Fruit fly (Drosophila melanogaster): ENCODE measurements around the gene CG8028.

The CG8028 gene

dm6 chrX:19280249-19280648, at the start of gene CG8028:
CG8028 (minus strand) TSS chrX:19280349.
- no peak for TF ChIP-seq CG8478 (optimal IDR thresholded peaks at IDR 0.05)
- no peak for TF ChIP-seq CTCF (optimal IDR thresholded peaks at IDR 0.05)

DNA sequence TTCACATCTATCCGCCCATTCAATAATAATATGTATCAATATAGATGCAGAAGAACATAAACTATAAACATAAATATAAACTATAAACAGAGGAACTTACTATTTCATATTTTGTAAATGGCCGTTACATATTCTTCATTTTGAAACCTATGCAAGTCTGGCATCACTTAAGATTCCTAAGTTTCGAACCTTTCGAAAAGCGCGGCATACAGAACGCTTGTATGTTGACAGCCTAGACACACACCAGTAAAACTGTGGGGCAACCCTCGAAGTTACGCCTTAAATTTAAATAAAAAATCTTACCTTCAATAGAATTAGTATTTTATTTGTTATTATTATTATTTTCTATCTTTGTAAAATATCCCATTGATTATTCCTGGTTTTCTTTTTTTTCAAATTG, 46.6 kb upstream of the CG8028 start:
- TF ChIP-seq CG8478 (optimal IDR thresholded peaks at IDR 0.05) (no peak), CTCF (optimal IDR thresholded peaks at IDR 0.05) (peak; percentile 42 to 79)

DNA sequence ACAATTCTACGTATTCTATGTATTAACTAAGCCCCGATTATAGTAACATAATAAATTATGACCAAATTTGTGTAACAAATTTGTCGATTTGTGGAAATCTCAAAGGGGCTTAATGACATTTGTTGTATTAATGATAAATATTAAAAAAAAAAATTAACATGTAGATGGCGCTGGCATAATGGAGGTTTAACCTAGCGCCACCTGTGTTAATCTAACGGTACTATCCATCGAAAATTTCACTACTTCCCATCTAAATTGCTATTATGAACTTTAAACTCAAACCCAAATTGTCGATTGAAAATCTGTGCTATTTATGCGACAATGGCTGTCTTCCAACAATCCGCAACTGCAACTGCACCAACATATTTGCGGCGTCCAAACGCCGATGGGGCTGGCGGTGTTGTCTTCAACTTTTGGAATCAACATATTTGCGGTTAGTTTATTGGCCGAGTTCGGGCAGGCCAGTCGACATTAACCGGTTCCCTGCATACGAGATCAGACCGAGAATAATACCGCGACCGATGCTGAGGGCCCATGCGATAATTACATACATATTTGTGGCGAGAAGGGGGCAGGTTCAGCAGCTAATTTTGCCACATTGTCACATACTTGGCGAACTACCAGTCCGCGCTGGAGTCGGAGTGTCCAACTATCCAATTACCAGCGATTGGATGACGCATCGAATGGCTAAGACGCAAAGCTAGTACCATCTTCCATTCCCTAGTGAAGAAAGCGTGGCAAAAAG, 45.8 kb upstream of the CG8028 start:
- TF ChIP-seq CG8478 (optimal IDR thresholded peaks at IDR 0.05) = no peak
- peak; percentile 81 to 87 for TF ChIP-seq CTCF (optimal IDR thresholded peaks at IDR 0.05)

DNA sequence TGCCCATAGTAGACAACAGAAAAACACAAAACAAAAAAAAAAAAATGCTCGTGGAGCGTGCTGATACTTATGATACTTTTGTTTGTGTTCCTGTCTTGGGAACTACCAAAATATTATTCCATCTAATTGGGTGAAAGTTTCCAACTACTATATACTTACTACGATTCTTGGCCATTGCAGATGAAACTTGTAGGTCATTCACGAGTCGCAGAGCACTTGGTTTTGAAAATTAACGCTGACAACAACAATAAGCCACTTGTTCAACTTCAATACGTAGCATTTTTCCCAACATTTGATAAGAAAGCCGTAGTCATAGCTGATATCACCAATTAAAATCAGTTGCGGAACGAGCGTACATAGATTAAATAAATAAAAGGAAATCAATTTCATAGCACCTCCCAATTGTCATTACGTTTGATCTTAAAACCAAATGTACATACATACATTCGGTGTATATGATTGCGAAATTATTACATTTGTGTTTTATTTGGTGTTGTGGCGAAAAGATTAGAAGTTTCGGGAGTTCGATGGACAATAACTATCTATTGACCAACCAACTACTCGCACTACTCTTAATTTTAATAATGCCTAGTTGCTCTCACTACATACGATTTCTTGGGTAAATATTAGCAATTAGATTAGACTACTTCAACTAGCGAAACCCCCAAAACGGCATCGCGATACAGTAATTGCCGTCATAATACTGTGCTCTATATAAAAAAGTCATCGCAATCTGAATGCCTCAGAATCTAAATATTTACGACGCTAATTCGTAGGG, 44.6 kb upstream of the CG8028 start:
- no peak for TF ChIP-seq CTCF (optimal IDR thresholded peaks at IDR 0.05)
- no peak for TF ChIP-seq CG8478 (optimal IDR thresholded peaks at IDR 0.05)

DNA sequence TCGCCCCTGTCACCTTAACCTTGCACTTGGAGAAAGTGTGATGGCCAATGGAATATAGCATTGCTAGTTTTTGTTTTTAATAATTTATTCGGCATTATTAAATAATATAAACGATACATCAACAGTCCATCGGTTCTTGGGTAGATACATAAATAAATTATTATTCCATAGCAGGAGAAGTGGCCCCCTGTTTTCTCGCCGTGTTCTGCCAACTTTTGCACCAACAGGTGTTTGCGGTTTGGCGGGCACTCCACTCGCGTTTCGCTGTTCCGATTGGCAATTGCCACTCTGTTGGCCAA, 43.6 kb upstream of the CG8028 start:
- no peak for TF ChIP-seq CTCF (optimal IDR thresholded peaks at IDR 0.05)
- no peak for TF ChIP-seq CG8478 (optimal IDR thresholded peaks at IDR 0.05)

- TF ChIP-seq CTCF (optimal IDR thresholded peaks at IDR 0.05) = no peak
- TF ChIP-seq CG8478 (optimal IDR thresholded peaks at IDR 0.05) = no peak
Observed at dm6 chrX:19322945-19323834, 43.0 kb upstream of the CG8028 start.

DNA sequence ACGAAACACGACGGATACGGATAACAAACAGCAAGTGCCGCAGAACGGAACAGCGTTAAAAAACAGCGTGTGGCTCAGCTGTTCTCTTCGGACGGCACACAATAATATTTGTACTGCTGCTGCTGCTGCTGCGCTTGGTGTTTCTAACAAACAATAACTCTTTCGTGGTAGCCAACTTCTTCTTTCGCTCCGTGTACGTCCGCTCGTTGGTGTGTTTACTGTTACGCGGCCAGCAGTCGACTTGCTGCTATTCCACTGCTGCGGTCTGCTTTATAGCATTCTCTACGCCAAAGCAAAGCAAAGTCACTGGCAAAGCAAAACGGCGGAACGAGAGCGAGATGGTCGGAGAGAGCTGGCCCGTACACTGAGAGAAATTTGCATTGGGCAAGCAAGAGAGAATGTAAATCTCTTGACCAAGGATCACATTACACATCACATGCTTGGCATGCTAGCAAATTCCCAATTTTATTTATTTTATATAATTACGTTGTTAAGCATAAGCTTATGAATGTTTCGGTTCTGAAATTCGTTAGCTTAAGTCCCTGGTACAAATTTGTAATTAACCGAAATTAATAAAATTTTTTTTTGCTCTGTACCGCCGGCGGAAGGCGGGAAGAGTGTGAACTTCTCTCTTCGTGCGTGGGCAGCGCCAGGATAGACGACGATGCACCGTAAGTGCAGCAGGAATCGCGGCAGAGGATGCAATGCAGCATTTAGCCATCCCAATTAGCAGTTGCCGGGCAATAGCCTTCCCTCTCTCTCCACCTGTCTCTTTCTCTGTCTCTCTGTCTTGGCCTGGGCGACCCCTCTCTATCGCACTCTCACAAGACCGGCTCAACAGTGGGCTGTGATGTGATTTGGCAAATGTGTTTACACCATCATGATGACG, 41.9 kb upstream of the CG8028 start, which contains the start of gene out:
TSS of gene out (minus strand) at position 287 of the 889 bp plus-strand sequence.
- TF ChIP-seq CG8478 (optimal IDR thresholded peaks at IDR 0.05) (no peak), CTCF (optimal IDR thresholded peaks at IDR 0.05) (no peak)

DNA sequence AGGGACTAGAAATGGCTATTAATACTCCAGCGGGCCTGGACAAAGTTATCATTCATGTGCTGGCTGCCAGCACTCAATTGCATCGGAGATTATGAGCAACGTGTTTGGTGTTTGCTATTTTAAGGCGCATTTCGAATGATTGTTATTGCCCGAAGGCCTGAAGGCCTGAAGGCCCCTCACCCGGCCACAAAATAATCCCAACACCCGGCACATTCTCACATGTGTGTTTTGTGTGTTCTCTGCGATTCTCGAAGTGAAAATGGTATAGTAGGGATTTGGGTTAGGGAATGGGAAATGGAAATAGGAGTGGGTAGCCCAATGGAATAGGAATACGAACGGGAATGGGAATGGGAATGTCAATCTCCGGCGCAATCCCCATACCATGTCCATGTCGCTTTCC, 38.8 kb upstream of the CG8028 start:
- TF ChIP-seq CTCF (optimal IDR thresholded peaks at IDR 0.05) = no peak

- TF ChIP-seq CTCF (optimal IDR thresholded peaks at IDR 0.05) (no peak), CG8478 (optimal IDR thresholded peaks at IDR 0.05) (no peak)
Observed at dm6 chrX:19317058-19317767, 37.1 kb upstream of the CG8028 start.

DNA sequence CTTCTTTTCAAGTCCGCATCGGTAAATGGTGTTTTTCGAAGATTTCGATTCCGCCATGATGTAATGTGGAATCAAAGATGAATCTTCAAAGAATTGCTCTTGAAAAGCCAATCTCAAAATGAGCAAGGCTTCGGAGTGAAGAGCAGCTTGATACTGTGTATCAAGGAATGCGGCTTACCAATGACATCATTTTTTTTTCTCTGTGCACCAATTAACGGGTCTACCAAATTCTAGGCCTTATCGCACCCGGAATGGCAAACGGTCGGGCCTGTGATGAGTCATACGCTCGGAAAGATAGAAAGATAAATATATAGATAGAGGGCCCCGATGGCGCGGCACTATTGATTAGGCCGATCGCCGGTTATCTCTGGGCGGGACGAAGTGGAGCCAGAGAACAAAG, 36.4 kb upstream of the CG8028 start:
- TF ChIP-seq CG8478 (optimal IDR thresholded peaks at IDR 0.05) = no peak
- TF ChIP-seq CTCF (optimal IDR thresholded peaks at IDR 0.05) = no peak

DNA sequence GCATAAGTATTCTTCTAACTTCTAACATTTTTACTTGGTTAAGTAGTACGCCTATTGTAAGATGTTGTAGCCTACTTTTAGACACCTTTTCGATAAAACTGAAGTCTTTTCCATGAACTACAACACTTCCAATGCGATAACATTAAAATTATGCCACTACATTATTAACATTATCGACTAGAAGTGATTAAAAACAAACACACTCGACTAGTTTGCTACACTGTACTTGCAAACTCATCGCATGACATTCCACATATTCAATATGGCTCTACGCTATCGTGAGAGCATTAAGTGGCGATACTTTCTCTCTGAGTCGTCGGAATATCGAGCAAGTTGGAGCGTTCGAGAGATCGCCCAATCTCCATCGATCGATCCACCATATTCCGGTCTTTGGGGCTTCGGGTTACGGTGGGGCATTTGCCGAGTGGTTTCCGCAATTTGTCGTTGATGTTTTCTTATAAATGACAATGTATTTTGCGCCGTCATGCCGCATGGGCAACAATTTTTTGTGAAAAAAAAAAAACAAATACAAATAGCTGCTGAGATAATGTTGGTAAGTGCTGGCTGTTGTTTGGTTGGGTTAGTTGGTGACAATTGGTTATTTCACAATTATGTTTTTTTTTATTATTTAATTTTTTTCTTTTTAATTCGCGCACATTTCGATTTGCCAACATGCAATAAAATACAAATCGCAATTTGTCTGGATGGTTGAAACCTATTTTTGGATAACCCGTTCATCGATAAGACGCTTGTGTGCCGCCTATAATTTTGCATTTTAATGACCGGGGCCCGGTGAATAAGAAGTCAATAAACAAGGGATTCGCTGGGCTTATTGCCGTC, 35.5 kb upstream of the CG8028 start:
- TF ChIP-seq CTCF (optimal IDR thresholded peaks at IDR 0.05) (no peak), CG8478 (optimal IDR thresholded peaks at IDR 0.05) (no peak)

- TF ChIP-seq CG8478 (optimal IDR thresholded peaks at IDR 0.05) (no peak), CTCF (optimal IDR thresholded peaks at IDR 0.05) (no peak)
Observed at dm6 chrX:19314283-19315178, 34.4 kb upstream of the CG8028 start.

All from S2 (cell line).